Worm (Caenorhabditis elegans): ENCODE data around the gene T24C4.5.
A peak's percentile ranks its signal among the peaks of the same experiment; 100 is the strongest.

T24C4.5 gene

ce11 chrIII:888983-889549 lies 9.5 kb upstream of the T24C4.5 start:
- no peak for TF ChIP-seq tbx-11 (GFP tag; IDR thresholded peaks at IDR 0.05)
- no peak for TF ChIP-seq ceh-36 (tag; optimal IDR thresholded peaks at IDR 0.05)
- TF ChIP-seq pes-1 (GFP tag; IDR thresholded peaks at IDR 0.05) = no peak
- no peak for TF ChIP-seq hmg-4 (GFP tag; optimal IDR thresholded peaks at IDR 0.05)
- no peak for TF ChIP-seq ceh-13 (GFP tag; optimal IDR thresholded peaks at IDR 0.05)
- no peak for TF ChIP-seq B0310.2 (tag; optimal IDR thresholded peaks at IDR 0.05)
- TF ChIP-seq F13C5.2 (tag; optimal IDR thresholded peaks at IDR 0.05) = no peak
- no peak for TF ChIP-seq tra-4 (tag; optimal IDR thresholded peaks at IDR 0.05)
- no peak for TF ChIP-seq sea-1 (GFP tag; conservative IDR thresholded peaks at IDR 0.05)
- TF ChIP-seq scrt-1 (GFP tag; IDR thresholded peaks at IDR 0.05) = no peak
- TF ChIP-seq ama-1 (optimal IDR thresholded peaks at IDR 0.05) = no peak
- no peak for TF ChIP-seq ets-7 (tag; optimal IDR thresholded peaks at IDR 0.05)
- no peak for TF ChIP-seq flt-1 (GFP tag; IDR thresholded peaks at IDR 0.05)
- no peak for TF ChIP-seq hnd-1 (tag; optimal IDR thresholded peaks at IDR 0.05)
- no peak for TF ChIP-seq tbx-37 (GFP tag; conservative IDR thresholded peaks at IDR 0.05)
- no peak for TF ChIP-seq hmbx-1 (tag; optimal IDR thresholded peaks at IDR 0.05)
- no peak for TF ChIP-seq aly-1 (tag; optimal IDR thresholded peaks at IDR 0.05)

ce11 chrIII:887874-888299 lies 8.4 kb upstream of the T24C4.5 start:
- TF ChIP-seq F13C5.2 (tag; optimal IDR thresholded peaks at IDR 0.05) (peak; percentile 51), sea-1 (GFP tag; conservative IDR thresholded peaks at IDR 0.05) (no peak), tra-4 (tag; optimal IDR thresholded peaks at IDR 0.05) (no peak), flt-1 (GFP tag; IDR thresholded peaks at IDR 0.05) (0 out of 2 replicates have a peak, but pooled peaks have one; percentile 25), pes-1 (GFP tag; IDR thresholded peaks at IDR 0.05) (no peak), aly-1 (tag; optimal IDR thresholded peaks at IDR 0.05) (peak; percentile 28), hmg-4 (GFP tag; optimal IDR thresholded peaks at IDR 0.05) (peak; percentile 26), scrt-1 (GFP tag; IDR thresholded peaks at IDR 0.05) (no peak)

- TF ChIP-seq ets-7 (tag; optimal IDR thresholded peaks at IDR 0.05) = no peak
- no peak for TF ChIP-seq tbx-37 (GFP tag; conservative IDR thresholded peaks at IDR 0.05)
- no peak for TF ChIP-seq hmbx-1 (tag; optimal IDR thresholded peaks at IDR 0.05)
- no peak for TF ChIP-seq pes-1 (GFP tag; IDR thresholded peaks at IDR 0.05)
- no peak for TF ChIP-seq B0310.2 (tag; optimal IDR thresholded peaks at IDR 0.05)
- TF ChIP-seq ceh-36 (tag; optimal IDR thresholded peaks at IDR 0.05) = no peak
- no peak for TF ChIP-seq scrt-1 (GFP tag; IDR thresholded peaks at IDR 0.05)
- TF ChIP-seq sea-1 (GFP tag; conservative IDR thresholded peaks at IDR 0.05) = no peak
- TF ChIP-seq hnd-1 (tag; optimal IDR thresholded peaks at IDR 0.05) = no peak
- no peak for TF ChIP-seq tra-4 (tag; optimal IDR thresholded peaks at IDR 0.05)
- TF ChIP-seq ceh-13 (GFP tag; optimal IDR thresholded peaks at IDR 0.05) = no peak
- TF ChIP-seq aly-1 (tag; optimal IDR thresholded peaks at IDR 0.05) = no peak
- TF ChIP-seq tbx-11 (GFP tag; IDR thresholded peaks at IDR 0.05) = no peak
- TF ChIP-seq flt-1 (GFP tag; IDR thresholded peaks at IDR 0.05) = no peak
- TF ChIP-seq hmg-4 (GFP tag; optimal IDR thresholded peaks at IDR 0.05) = no peak
- TF ChIP-seq ama-1 (optimal IDR thresholded peaks at IDR 0.05) = no peak
- TF ChIP-seq F13C5.2 (tag; optimal IDR thresholded peaks at IDR 0.05) = no peak
Observed at ce11 chrIII:886726-887125, 7.2 kb upstream of the T24C4.5 start, which contains the start of gene zer-1. Gene zer-1 (minus strand): TSS chrIII:886793.

DNA sequence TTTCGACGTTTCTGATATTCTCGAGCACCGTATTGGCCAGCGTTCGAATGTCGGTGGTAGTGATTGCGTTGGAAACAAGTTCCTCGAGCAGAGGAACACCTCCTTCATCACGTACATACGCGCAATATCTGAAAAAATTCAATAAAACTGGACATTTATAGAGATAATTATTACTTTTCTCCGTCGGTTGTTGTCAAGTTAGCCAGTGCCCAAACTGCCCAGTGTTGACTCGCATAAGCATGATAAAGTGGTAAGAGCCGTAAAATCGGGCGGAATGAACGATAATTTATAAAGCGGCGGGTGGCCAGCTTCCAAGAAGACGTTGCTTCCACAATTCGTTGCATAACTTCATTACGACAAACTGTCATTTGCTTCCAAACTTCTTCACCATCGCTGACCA lies 4.1 kb upstream of the T24C4.5 start:
- TF ChIP-seq tra-4 (tag; optimal IDR thresholded peaks at IDR 0.05) = no peak
- TF ChIP-seq ceh-36 (tag; optimal IDR thresholded peaks at IDR 0.05) = no peak

ce11 chrIII:881460-881859 lies 1.9 kb upstream of the T24C4.5 start:
- TF ChIP-seq scrt-1 (GFP tag; IDR thresholded peaks at IDR 0.05) (no peak), ama-1 (optimal IDR thresholded peaks at IDR 0.05) (no peak), aly-1 (tag; optimal IDR thresholded peaks at IDR 0.05) (no peak), B0310.2 (tag; optimal IDR thresholded peaks at IDR 0.05) (no peak), F13C5.2 (tag; optimal IDR thresholded peaks at IDR 0.05) (no peak), hmg-4 (GFP tag; optimal IDR thresholded peaks at IDR 0.05) (no peak), hnd-1 (tag; optimal IDR thresholded peaks at IDR 0.05) (no peak), hmbx-1 (tag; optimal IDR thresholded peaks at IDR 0.05) (no peak), ceh-36 (tag; optimal IDR thresholded peaks at IDR 0.05) (no peak), sea-1 (GFP tag; conservative IDR thresholded peaks at IDR 0.05) (no peak), pes-1 (GFP tag; IDR thresholded peaks at IDR 0.05) (no peak)

- TF ChIP-seq scrt-1 (GFP tag; IDR thresholded peaks at IDR 0.05) (no peak), hmg-4 (GFP tag; optimal IDR thresholded peaks at IDR 0.05) (no peak), ceh-36 (tag; optimal IDR thresholded peaks at IDR 0.05) (no peak), ceh-13 (GFP tag; optimal IDR thresholded peaks at IDR 0.05) (no peak), hnd-1 (tag; optimal IDR thresholded peaks at IDR 0.05) (no peak), hmbx-1 (tag; optimal IDR thresholded peaks at IDR 0.05) (no peak), flt-1 (GFP tag; IDR thresholded peaks at IDR 0.05) (no peak), tbx-37 (GFP tag; conservative IDR thresholded peaks at IDR 0.05) (no peak), aly-1 (tag; optimal IDR thresholded peaks at IDR 0.05) (no peak), tbx-11 (GFP tag; IDR thresholded peaks at IDR 0.05) (no peak), sea-1 (GFP tag; conservative IDR thresholded peaks at IDR 0.05) (no peak), B0310.2 (tag; optimal IDR thresholded peaks at IDR 0.05) (no peak), tra-4 (tag; optimal IDR thresholded peaks at IDR 0.05) (no peak), F13C5.2 (tag; optimal IDR thresholded peaks at IDR 0.05) (no peak), ets-7 (tag; optimal IDR thresholded peaks at IDR 0.05) (no peak)
Observed at ce11 chrIII:880840-881239, 1.3 kb upstream of the T24C4.5 start.

- TF ChIP-seq ets-7 (tag; optimal IDR thresholded peaks at IDR 0.05) = no peak
- no peak for TF ChIP-seq hmg-4 (GFP tag; optimal IDR thresholded peaks at IDR 0.05)
- no peak for TF ChIP-seq flt-1 (GFP tag; IDR thresholded peaks at IDR 0.05)
- TF ChIP-seq tbx-11 (GFP tag; IDR thresholded peaks at IDR 0.05) = no peak
- no peak for TF ChIP-seq ceh-13 (GFP tag; optimal IDR thresholded peaks at IDR 0.05)
- no peak for TF ChIP-seq hmbx-1 (tag; optimal IDR thresholded peaks at IDR 0.05)
- TF ChIP-seq ama-1 (optimal IDR thresholded peaks at IDR 0.05) = no peak
- TF ChIP-seq B0310.2 (tag; optimal IDR thresholded peaks at IDR 0.05) = no peak
- no peak for TF ChIP-seq scrt-1 (GFP tag; IDR thresholded peaks at IDR 0.05)
- TF ChIP-seq hnd-1 (tag; optimal IDR thresholded peaks at IDR 0.05) = no peak
- TF ChIP-seq sea-1 (GFP tag; conservative IDR thresholded peaks at IDR 0.05) = no peak
- TF ChIP-seq tra-4 (tag; optimal IDR thresholded peaks at IDR 0.05) = no peak
- TF ChIP-seq aly-1 (tag; optimal IDR thresholded peaks at IDR 0.05) = no peak
- no peak for TF ChIP-seq tbx-37 (GFP tag; conservative IDR thresholded peaks at IDR 0.05)
- TF ChIP-seq ceh-36 (tag; optimal IDR thresholded peaks at IDR 0.05) = no peak
Observed at ce11 chrIII:873432-873831, 6.1 kb downstream of the T24C4.5 start, which contains the start of gene clc-19. Gene clc-19 (minus strand): TSS chrIII:873566.

Measured in whole organism, early embryonic.